Fruit fly (Drosophila melanogaster) whole organism, embryonic: Measurements from ENCODE around the gene tth.
A peak's percentile ranks its signal among the peaks of the same experiment; 100 is the strongest.

Experiments
- Aef1 ChIP-seq: fragments of 200-800 bp; sonication (Bioruptor generic); IDR thresholded peaks from 3 replicates; pipeline ENCODE4 v1.3.6; 2022; ENCODE audit warnings: missing biosample characterization, missing genetic modification characterization
- Atf-2 ChIP-seq: fragments of 200-800 bp; sonication (Bioruptor generic); optimal IDR thresholded peaks from 2 replicates; lab custom pipeline; 2016; ENCODE audit warnings: missing biosample characterization, missing genetic modification characterization
- CG12155 ChIP-seq: fragments of 200-800 bp; sonication (Bioruptor generic); optimal IDR thresholded peaks from 3 replicates; lab custom pipeline; 2016; ENCODE audit warnings: missing biosample characterization, missing genetic modification characterization
- CG12391 ChIP-seq: fragments of 200-800 bp; sonication (Bioruptor generic); optimal IDR thresholded peaks from 3 replicates; lab custom pipeline; 2018; ENCODE audit warnings: missing biosample characterization, mild to moderate bottlenecking, missing genetic modification characterization, moderate library complexity
- CG12769 ChIP-seq: fragments of 200-800 bp; sonication (Bioruptor generic); optimal IDR thresholded peaks from 2 replicates; lab custom pipeline; 2019; ENCODE audit warnings: missing biosample characterization, mild to moderate bottlenecking, missing genetic modification characterization, moderate library complexity
- CG13894 ChIP-seq: fragments of 200-800 bp; sonication (Bioruptor generic); optimal IDR thresholded peaks from 3 replicates; lab custom pipeline; 2018; ENCODE audit warnings: missing biosample characterization, mild to moderate bottlenecking, missing genetic modification characterization, moderate library complexity
- CG15269 ChIP-seq: fragments of 200-800 bp; sonication (Bioruptor generic); optimal IDR thresholded peaks from 2 replicates; lab custom pipeline; 2018; ENCODE audit warnings: missing biosample characterization, mild to moderate bottlenecking, missing genetic modification characterization, moderate library complexity
- CG15479 ChIP-seq: fragments of 200-800 bp; sonication (Bioruptor generic); optimal IDR thresholded peaks from 3 replicates; lab custom pipeline; 2019; ENCODE audit warnings: missing biosample characterization, mild to moderate bottlenecking, missing genetic modification characterization, moderate library complexity
- CG32772 ChIP-seq: fragments of 200-800 bp; sonication (Bioruptor generic); IDR thresholded peaks from 2 replicates; pipeline ENCODE4 v1.3.6; 2022; ENCODE audit warnings: missing biosample characterization, missing genetic modification characterization
- CG34422 ChIP-seq: fragments of 200-800 bp; sonication (Bioruptor generic); IDR thresholded peaks from 3 replicates; pipeline ENCODE4 v1.3.6; 2022; ENCODE audit warnings: missing biosample characterization, missing genetic modification characterization
- CG3726 ChIP-seq: fragments of 200-800 bp; sonication (Bioruptor generic); IDR thresholded peaks from 3 replicates; pipeline ENCODE4, ENCODE4 v1.3.6; 2022; ENCODE audit warnings: missing biosample characterization, missing genetic modification characterization
- CG4854 ChIP-seq: fragments of 200-800 bp; sonication (Bioruptor generic); optimal IDR thresholded peaks from 2 replicates; lab custom pipeline; 2016; ENCODE audit warnings: missing biosample characterization, missing genetic modification characterization, inconsistent platforms
- CG6254 ChIP-seq: fragments of 200-800 bp; sonication (Bioruptor generic); optimal IDR thresholded peaks from 3 replicates; lab custom pipeline; 2017; ENCODE audit warnings: mild to moderate bottlenecking, missing biosample characterization, missing genetic modification reagents, missing genetic modification characterization
- CG6689 ChIP-seq: fragments of 200-800 bp; sonication (Bioruptor generic); IDR thresholded peaks from 2 replicates; pipeline ENCODE4 v1.3.6; 2022; ENCODE audit warnings: missing biosample characterization, missing genetic modification characterization
- CG8359 ChIP-seq: fragments of 200-800 bp; sonication (Bioruptor generic); optimal IDR thresholded peaks from 2 replicates; lab custom pipeline; 2017; ENCODE audit warnings: missing biosample characterization, mild to moderate bottlenecking, missing genetic modification characterization, borderline replicate concordance
- CG9609 ChIP-seq: fragments of 200-800 bp; sonication (Bioruptor generic); optimal IDR thresholded peaks from 3 replicates; lab custom pipeline; 2016; ENCODE audit warnings: missing biosample characterization, missing genetic modification characterization
- Chrac-16 ChIP-seq: fragments of 200-800 bp; sonication (Bioruptor generic); optimal IDR thresholded peaks from 3 replicates; lab custom pipeline; 2016; ENCODE audit warnings: missing biosample characterization, missing genetic modification characterization
- Ets65A ChIP-seq: fragments of 200-800 bp; sonication (Bioruptor generic); peaks from one replicate; lab custom pipeline; 2016; ENCODE audit warnings: missing biosample characterization, missing genetic modification characterization
- Hsf ChIP-seq: fragments of 200-800 bp; sonication (Bioruptor generic); optimal IDR thresholded peaks from 3 replicates; lab custom pipeline; 2016; ENCODE audit warnings: missing biosample characterization, missing genetic modification characterization
- MBD-R2 ChIP-seq: fragments of 200-800 bp; sonication (Bioruptor generic); IDR thresholded peaks from 2 replicates; pipeline ENCODE4 v1.3.6; 2022; ENCODE audit warnings: missing biosample characterization, missing genetic modification characterization
- Nf-YB ChIP-seq: fragments of 200-800 bp; sonication (Bioruptor generic); optimal IDR thresholded peaks from 3 replicates; lab custom pipeline; 2019; ENCODE audit warnings: missing biosample characterization, mild to moderate bottlenecking, missing genetic modification characterization, moderate library complexity
- Optix ChIP-seq: fragments of 200-800 bp; sonication (Bioruptor generic); IDR thresholded peaks from 3 replicates; pipeline ENCODE4 v1.3.6; 2022; ENCODE audit warnings: missing biosample characterization, missing genetic modification characterization
- Ptx1 ChIP-seq: fragments of 200-800 bp; sonication (Bioruptor generic); IDR thresholded peaks from 2 replicates; pipeline ENCODE4 v1.3.6; 2022; ENCODE audit warnings: missing biosample characterization, missing genetic modification characterization
- Six4 ChIP-seq: fragments of 200-800 bp; sonication (Bioruptor generic); optimal IDR thresholded peaks from 2 replicates; lab custom pipeline; 2016; ENCODE audit warnings: missing biosample characterization, missing genetic modification characterization
- Xbp1 ChIP-seq: fragments of 200-800 bp; sonication (Bioruptor generic); optimal IDR thresholded peaks from 3 replicates; lab custom pipeline; 2016; ENCODE audit warnings: missing biosample characterization, mild to moderate bottlenecking, missing genetic modification characterization
- Xrp1 ChIP-seq: fragments of 200-800 bp; sonication (Bioruptor generic); IDR thresholded peaks from 2 replicates; pipeline ENCODE4 v1.3.6; 2022; ENCODE audit warnings: missing biosample characterization, missing genetic modification characterization
- bowl ChIP-seq: fragments of 200-800 bp; sonication (Bioruptor generic); IDR thresholded peaks from 2 replicates; pipeline ENCODE4 v1.3.6; 2022; ENCODE audit warnings: missing biosample characterization, missing genetic modification characterization
- br ChIP-seq: fragments of >200 bp; optimal IDR thresholded peaks from 2 replicates; lab custom pipeline; 2017
- cato ChIP-seq: fragments of 200-800 bp; sonication (Bioruptor generic); optimal IDR thresholded peaks from 2 replicates; lab custom pipeline; 2016; ENCODE audit warnings: missing biosample characterization, missing genetic modification characterization, borderline replicate concordance
- chif ChIP-seq, 2 experiments: fragments of 200-800 bp; sonication (Bioruptor generic); optimal IDR thresholded peaks; 3 replicates each; lab custom pipeline; 2016; ENCODE audit warnings: missing biosample characterization in 2 of 2, missing genetic modification characterization in 2 of 2
- chinmo ChIP-seq: fragments of 200-800 bp; sonication (Bioruptor generic); IDR thresholded peaks from 4 replicates; pipeline ENCODE4 v1.3.6; 2022; ENCODE audit warnings: missing biosample characterization, missing genetic modification characterization; ENCODE audit not compliant: partially characterized antibody
- crol ChIP-seq: fragments of 200-800 bp; sonication (Bioruptor generic); IDR thresholded peaks from 2 replicates; pipeline ENCODE4 v1.3.6; 2022; ENCODE audit warnings: missing biosample characterization, missing genetic modification characterization
- crp ChIP-seq, 2 experiments: fragments of 200-800 bp; sonication (Bioruptor generic); optimal IDR thresholded peaks; 2 replicates in 1 of 2; 3 replicates in 1 of 2; lab custom pipeline; 2017; ENCODE audit warnings: missing biosample characterization in 2 of 2, missing genetic modification characterization in 2 of 2, mild to moderate bottlenecking in 1 of 2, moderate library complexity in 1 of 2
- dimm ChIP-seq: fragments of 200-800 bp; sonication (Bioruptor generic); IDR thresholded peaks from 2 replicates; pipeline ENCODE4 v1.3.6; 2022; ENCODE audit warnings: missing biosample characterization, missing genetic modification characterization
- eve ChIP-seq, 2 experiments: fragments of >200 bp; optimal IDR thresholded peaks; 2 replicates each; lab custom pipeline; 2017; ENCODE audit warnings: missing biosample characterization in 2 of 2, missing genetic modification characterization in 2 of 2
- exex ChIP-seq: fragments of 200-800 bp; sonication (Bioruptor generic); optimal IDR thresholded peaks from 4 replicates; lab custom pipeline; 2018; ENCODE audit warnings: missing biosample characterization, mild to moderate bottlenecking, missing genetic modification characterization, moderate library complexity
- fd3F ChIP-seq: fragments of 200-800 bp; sonication (Bioruptor generic); optimal IDR thresholded peaks from 2 replicates; lab custom pipeline; 2018; ENCODE audit warnings: missing biosample characterization, mild to moderate bottlenecking, missing genetic modification characterization, moderate library complexity
- inv ChIP-seq: fragments of 200-800 bp; sonication (Bioruptor generic); IDR thresholded peaks from 2 replicates; pipeline ENCODE4 v1.3.6; 2022; ENCODE audit warnings: missing biosample characterization, missing genetic modification characterization; ENCODE audit not compliant: partially characterized antibody
- jigr1 ChIP-seq: fragments of 200-800 bp; sonication (Bioruptor generic); IDR thresholded peaks from 3 replicates; pipeline ENCODE4 v1.3.6; 2022; ENCODE audit warnings: missing biosample characterization, missing genetic modification characterization
- lab ChIP-seq: fragments of 200-800 bp; sonication (Bioruptor generic); optimal IDR thresholded peaks from 3 replicates; lab custom pipeline; 2017; ENCODE audit warnings: missing biosample characterization, missing genetic modification characterization, mild to moderate bottlenecking, moderate library complexity, missing genetic modification reagents
- lmd ChIP-seq: fragments of 200-800 bp; sonication (Bioruptor generic); IDR thresholded peaks from 2 replicates; pipeline ENCODE4 v1.3.6; 2022; ENCODE audit warnings: missing biosample characterization, missing genetic modification characterization
- nerfin-1 ChIP-seq: fragments of 200-800 bp; sonication (Bioruptor generic); optimal IDR thresholded peaks from 3 replicates; lab custom pipeline; 2019; ENCODE audit warnings: missing biosample characterization, mild to moderate bottlenecking, missing genetic modification characterization, moderate library complexity
- prd ChIP-seq, 3 experiments: fragments of >200 bp in 2 of 3; fragments of 200-800 bp in 1 of 3; sonication (Bioruptor generic) in 1 of 3; optimal IDR thresholded peaks in 2 of 3; IDR thresholded peaks in 1 of 3; 2 replicates in 2 of 3; 3 replicates in 1 of 3; pipeline versions ENCODE4 v1.3.6 to Lab custom; 2017 to 2022; ENCODE audit warnings: missing biosample characterization in 1 of 3, missing genetic modification characterization in 1 of 3
- slou ChIP-seq: fragments of 200-800 bp; sonication (Bioruptor generic); optimal IDR thresholded peaks from 3 replicates; lab custom pipeline; 2016; ENCODE audit warnings: missing biosample characterization, missing genetic modification characterization
- sna ChIP-seq: fragments of 200-800 bp; sonication (Bioruptor generic); IDR thresholded peaks from 2 replicates; pipeline ENCODE4 v1.3.6; 2022; ENCODE audit warnings: missing biosample characterization, missing genetic modification characterization; ENCODE audit not compliant: partially characterized antibody
- sob ChIP-seq: fragments of 200-800 bp; sonication (Bioruptor generic); IDR thresholded peaks from 2 replicates; pipeline ENCODE4 v1.3.6; 2022; ENCODE audit warnings: missing biosample characterization, missing genetic modification characterization
- sqz ChIP-seq: fragments of 200-800 bp; sonication (Bioruptor generic); optimal IDR thresholded peaks from 3 replicates; lab custom pipeline; 2018; ENCODE audit warnings: missing biosample characterization, mild to moderate bottlenecking, missing genetic modification characterization
- ttk ChIP-seq: fragments of 200-800 bp; sonication (Bioruptor generic); IDR thresholded peaks from 2 replicates; pipeline ENCODE4 v2.1.2; 2022; ENCODE audit warnings: missing biosample characterization, missing genetic modification characterization
- vfl ChIP-seq: fragments of 200-800 bp; sonication (Bioruptor generic); optimal IDR thresholded peaks from 2 replicates; lab custom pipeline; 2016; ENCODE audit warnings: missing biosample characterization, missing genetic modification characterization
- zfh1 ChIP-seq: fragments of 200-800 bp; sonication (Bioruptor generic); IDR thresholded peaks from 3 replicates; pipeline ENCODE4 v1.3.6; 2022; ENCODE audit warnings: missing biosample characterization, missing genetic modification characterization

tth gene

DNA sequence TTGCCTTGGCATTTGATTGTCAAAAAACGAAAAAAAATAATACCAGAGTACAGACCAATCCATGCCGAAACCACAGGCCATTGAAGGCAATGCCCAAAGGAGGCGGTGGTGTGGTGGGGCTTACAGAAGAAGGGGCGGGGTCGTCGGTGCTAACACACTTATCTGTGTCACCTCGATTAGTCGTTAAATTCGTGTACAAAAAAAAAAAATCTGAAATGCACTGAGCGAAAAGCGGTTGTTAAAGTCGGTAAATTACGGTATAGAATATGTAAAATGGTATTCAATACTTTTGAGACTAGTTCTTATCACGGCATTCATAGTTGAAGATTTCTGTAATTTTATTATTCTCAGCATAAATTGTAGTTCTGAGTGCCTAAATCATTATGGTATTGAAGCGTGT is 27.6 kb upstream of the tth start (continued):
- TF ChIP-seq crp (GFP tag; optimal IDR thresholded peaks at IDR 0.05; lab: Kevin White, UChicago) = no peak
- peak; percentile 40; the same call in 1 of the 3 replicates for TF ChIP-seq Optix (GFP tag; lab: Robert Waterston, UW)
- TF ChIP-seq Xbp1 = peak; percentile 52
- TF ChIP-seq CG32772 (GFP tag; lab: Robert Waterston, UW) = peak; percentile 73
- TF ChIP-seq chinmo (GFP tag; lab: Robert Waterston, UW) = 0 out of 4 replicates have a peak, but pooled peaks have one; percentile 59
- peak; percentile 70; the same call in 2 of the 3 replicates for TF ChIP-seq Aef1 (GFP tag; lab: Robert Waterston, UW)
- no peak for TF ChIP-seq Nf-YB (GFP tag; lab: Kevin White, UChicago)
- TF ChIP-seq bowl (GFP tag; lab: Robert Waterston, UW) = peak; percentile 46; the same call in 1 of the 2 replicates
- peak; percentile 34 for TF ChIP-seq cato (GFP tag; lab: Kevin White, UChicago)
- no peak for TF ChIP-seq br (lab: Kevin White, UChicago)
- TF ChIP-seq lab (GFP tag; lab: Kevin White, UChicago) = peak; percentile 83
- peak; percentile 30 for TF ChIP-seq fd3F
- TF ChIP-seq CG12391 = peak; percentile 47
- TF ChIP-seq sna (GFP tag; lab: Robert Waterston, UW) = no peak
- TF ChIP-seq CG15479 (GFP tag; lab: Kevin White, UChicago) = no peak
- TF ChIP-seq nerfin-1 (tag; lab: Kevin White, UChicago) = no peak
- TF ChIP-seq lmd = peak; percentile 26; the same call in 1 of the 2 replicates
- TF ChIP-seq crol (GFP tag; lab: Robert Waterston, UW) = peak; percentile 61
- peak; percentile 39 for TF ChIP-seq CG6254 (GFP tag; lab: Kevin White, UChicago)
- TF ChIP-seq dimm (GFP tag; lab: Robert Waterston, UW) = 0 out of 2 replicates have a peak, but pooled peaks have one; percentile 24
- TF ChIP-seq Chrac-16 = peak; percentile 20
- TF ChIP-seq slou = no peak
- peak; percentile 79 for TF ChIP-seq Ptx1 (GFP tag; lab: Robert Waterston, UW)
- peak; percentile 75 for TF ChIP-seq CG34422 (GFP tag; lab: Robert Waterston, UW)
- no peak for TF ChIP-seq MBD-R2 (GFP tag; lab: Robert Waterston, UW)
- no peak for TF ChIP-seq prd (optimal IDR thresholded peaks at IDR 0.05; lab: Kevin White, UChicago)
- TF ChIP-seq prd (GFP tag; IDR thresholded peaks at IDR 0.05; lab: Robert Waterston, UW) = peak; percentile 81
- no peak for TF ChIP-seq CG8359
- peak; percentile 28 for TF ChIP-seq CG15269 (tag; lab: Kevin White, UChicago)
- TF ChIP-seq Xrp1 = peak; percentile 74
- TF ChIP-seq inv = no peak
- TF ChIP-seq Six4 (GFP tag; lab: Kevin White, UChicago) = peak; percentile 17
- peak; percentile 29 for TF ChIP-seq CG12155 (GFP tag; lab: Kevin White, UChicago)
- peak in 1 of 2 experiments; percentile 65 for TF ChIP-seq eve (GFP tag; optimal IDR thresholded peaks at IDR 0.05; lab: Kevin White, UChicago)
- peak; percentile 84 for TF ChIP-seq sqz
- peak; percentile 71 for TF ChIP-seq ttk (GFP tag; lab: Robert Waterston, UW)
- peak; percentile 81 for TF ChIP-seq exex (tag; lab: Kevin White, UChicago)
- TF ChIP-seq sob = peak; percentile 66
- peak; percentile 18 for TF ChIP-seq CG9609 (GFP tag; lab: Kevin White, UChicago)
- no peak for TF ChIP-seq vfl
- TF ChIP-seq Ets65A (GFP tag; lab: Kevin White, UChicago) = peak; percentile 82
- peak in 1 of 2 experiments; percentile 51 for TF ChIP-seq chif (GFP tag; optimal IDR thresholded peaks at IDR 0.05; lab: Kevin White, UChicago)
- peak; percentile 15 for TF ChIP-seq CG12769 (tag; lab: Kevin White, UChicago)
- TF ChIP-seq Atf-2 (GFP tag; lab: Kevin White, UChicago) = peak; percentile 19
- TF ChIP-seq jigr1 (GFP tag; lab: Robert Waterston, UW) = peak; percentile 51; the same call in 1 of the 3 replicates
- no peak for TF ChIP-seq CG3726 (GFP tag; lab: Robert Waterston, UW)
- peak; percentile 70; the same call in 2 of the 3 replicates for TF ChIP-seq zfh1 (GFP tag; lab: Robert Waterston, UW)
- TF ChIP-seq CG6689 (GFP tag; lab: Robert Waterston, UW) = peak; percentile 71
- TF ChIP-seq CG4854 (GFP tag; lab: Kevin White, UChicago) = no peak
- TF ChIP-seq CG13894 (tag; lab: Kevin White, UChicago) = no peak
- TF ChIP-seq Hsf (GFP tag; lab: Kevin White, UChicago) = peak; percentile 49
